Fruit fly (Drosophila melanogaster) whole organism, embryonic: ENCODE measurements around the gene CG7492.

Experiments
- Atf6 ChIP-seq: fragments of 200-800 bp; sonication (Bioruptor generic); IDR thresholded peaks from 2 replicates; pipeline ENCODE4 v1.3.6; 2022; ENCODE audit warnings: missing biosample characterization, missing genetic modification characterization
- CG10267 ChIP-seq: fragments of 200-800 bp; sonication (Bioruptor generic); optimal IDR thresholded peaks from 2 replicates; lab custom pipeline; 2018; ENCODE audit warnings: missing biosample characterization, mild to moderate bottlenecking, missing genetic modification characterization, moderate library complexity
- CG12071 ChIP-seq: fragments of 200-800 bp; sonication (Bioruptor generic); optimal IDR thresholded peaks from 3 replicates; lab custom pipeline; 2018; ENCODE audit warnings: missing biosample characterization, mild to moderate bottlenecking, missing genetic modification characterization
- CG12391 ChIP-seq: fragments of 200-800 bp; sonication (Bioruptor generic); optimal IDR thresholded peaks from 3 replicates; lab custom pipeline; 2018; ENCODE audit warnings: missing biosample characterization, mild to moderate bottlenecking, missing genetic modification characterization, moderate library complexity
- CG15479 ChIP-seq: fragments of 200-800 bp; sonication (Bioruptor generic); optimal IDR thresholded peaks from 3 replicates; lab custom pipeline; 2019; ENCODE audit warnings: missing biosample characterization, mild to moderate bottlenecking, missing genetic modification characterization, moderate library complexity
- CG15696 ChIP-seq: fragments of 200-800 bp; sonication (Bioruptor generic); optimal IDR thresholded peaks from 2 replicates; lab custom pipeline; 2019; ENCODE audit warnings: missing biosample characterization, mild to moderate bottlenecking, missing genetic modification characterization, moderate library complexity
- CG1602 ChIP-seq: fragments of 200-800 bp; sonication (Bioruptor generic); optimal IDR thresholded peaks from 3 replicates; lab custom pipeline; 2016; ENCODE audit warnings: missing biosample characterization, missing genetic modification characterization
- CG18764 ChIP-seq: fragments of 200-800 bp; sonication (Bioruptor generic); optimal IDR thresholded peaks from 3 replicates; lab custom pipeline; 2016; ENCODE audit warnings: missing biosample characterization, missing genetic modification characterization
- CG2678 ChIP-seq: fragments of 200-800 bp; sonication (Bioruptor generic); optimal IDR thresholded peaks from 3 replicates; lab custom pipeline; 2019; ENCODE audit warnings: missing biosample characterization, mild to moderate bottlenecking, missing genetic modification characterization, moderate library complexity
- CG30431 ChIP-seq: fragments of 200-800 bp; sonication (Bioruptor generic); optimal IDR thresholded peaks from 2 replicates; lab custom pipeline; 2017; ENCODE audit warnings: missing biosample characterization, missing genetic modification characterization
- CG43689 ChIP-seq: fragments of 200-800 bp; sonication (Bioruptor generic); IDR thresholded peaks from 2 replicates; pipeline ENCODE4 v1.3.6; 2022; ENCODE audit warnings: missing biosample characterization, missing genetic modification characterization
- CG4854 ChIP-seq: fragments of 200-800 bp; sonication (Bioruptor generic); optimal IDR thresholded peaks from 2 replicates; lab custom pipeline; 2016; ENCODE audit warnings: missing biosample characterization, missing genetic modification characterization, inconsistent platforms
- CG6854 ChIP-seq: fragments of 200-800 bp; sonication (Bioruptor generic); optimal IDR thresholded peaks from 3 replicates; lab custom pipeline; 2017; ENCODE audit warnings: missing biosample characterization, mild to moderate bottlenecking, missing genetic modification characterization
- CG7839 ChIP-seq: fragments of 200-800 bp; sonication (Bioruptor generic); optimal IDR thresholded peaks from 3 replicates; lab custom pipeline; 2018; ENCODE audit warnings: missing biosample characterization, mild to moderate bottlenecking, missing genetic modification characterization, moderate library complexity
- CG8281 ChIP-seq: fragments of 200-800 bp; sonication (Bioruptor generic); optimal IDR thresholded peaks from 2 replicates; lab custom pipeline; 2018; ENCODE audit warnings: missing biosample characterization, mild to moderate bottlenecking, missing genetic modification characterization, moderate library complexity
- CG8944 ChIP-seq: fragments of 200-800 bp; sonication (Bioruptor generic); optimal IDR thresholded peaks from 3 replicates; lab custom pipeline; 2016; ENCODE audit warnings: missing biosample characterization, missing genetic modification characterization
- CoRest ChIP-seq: fragments of 200-800 bp; sonication (Bioruptor generic); optimal IDR thresholded peaks from 3 replicates; lab custom pipeline; 2018; ENCODE audit warnings: missing biosample characterization, mild to moderate bottlenecking, missing genetic modification characterization, moderate library complexity
- Dad ChIP-seq: fragments of 200-800 bp; sonication (Bioruptor generic); optimal IDR thresholded peaks from 3 replicates; lab custom pipeline; 2016; ENCODE audit warnings: missing biosample characterization, missing genetic modification characterization
- HHEX ChIP-seq: fragments of 200-800 bp; sonication (Bioruptor generic); optimal IDR thresholded peaks from 3 replicates; lab custom pipeline; 2017; ENCODE audit warnings: missing biosample characterization, mild to moderate bottlenecking, missing genetic modification characterization, missing genetic modification reagents
- HLH54F ChIP-seq: fragments of 200-800 bp; sonication (Bioruptor generic); optimal IDR thresholded peaks from 3 replicates; lab custom pipeline; 2016; ENCODE audit warnings: missing biosample characterization, missing genetic modification characterization
- Hr51 ChIP-seq, 2 experiments: fragments of 200-800 bp; sonication (Bioruptor generic); optimal IDR thresholded peaks; 2 replicates in 1 of 2; 3 replicates in 1 of 2; lab custom pipeline; 2016 to 2018; ENCODE audit warnings: missing biosample characterization in 2 of 2, missing genetic modification characterization in 2 of 2, mild to moderate bottlenecking in 1 of 2, moderate library complexity in 1 of 2
- Myb ChIP-seq: fragments of 200-800 bp; sonication (Bioruptor generic); optimal IDR thresholded peaks from 2 replicates; lab custom pipeline; 2016; ENCODE audit warnings: missing biosample characterization, missing genetic modification characterization
- NFAT ChIP-seq: fragments of 200-800 bp; sonication (Bioruptor generic); IDR thresholded peaks from 2 replicates; pipeline ENCODE4 v1.3.6; 2022; ENCODE audit warnings: missing biosample characterization, missing genetic modification characterization
- Nf-YA ChIP-seq: fragments of 200-800 bp; sonication (Bioruptor generic); IDR thresholded peaks from 2 replicates; pipeline ENCODE4 v1.3.6; 2022; ENCODE audit warnings: missing biosample characterization, missing genetic modification characterization
- Oaz ChIP-seq: fragments of 200-800 bp; sonication (Bioruptor generic); IDR thresholded peaks from 2 replicates; pipeline ENCODE4 v1.3.6; 2022; ENCODE audit warnings: missing biosample characterization, missing genetic modification characterization
- Oli ChIP-seq: fragments of 200-800 bp; sonication (Bioruptor generic); optimal IDR thresholded peaks from 2 replicates; lab custom pipeline; 2018; ENCODE audit warnings: missing biosample characterization, mild to moderate bottlenecking, missing genetic modification characterization, moderate library complexity
- Rfx ChIP-seq: fragments of 200-800 bp; sonication (Bioruptor generic); IDR thresholded peaks from 2 replicates; pipeline ENCODE4 v1.3.6; 2022; ENCODE audit warnings: missing biosample characterization, missing genetic modification characterization
- bbx ChIP-seq: fragments of 200-800 bp; sonication (Bioruptor generic); IDR thresholded peaks from 2 replicates; pipeline ENCODE4 v1.3.6; 2022; ENCODE audit warnings: missing biosample characterization, missing genetic modification characterization; ENCODE audit not compliant: partially characterized antibody
- cato ChIP-seq: fragments of 200-800 bp; sonication (Bioruptor generic); optimal IDR thresholded peaks from 2 replicates; lab custom pipeline; 2016; ENCODE audit warnings: missing biosample characterization, missing genetic modification characterization, borderline replicate concordance
- chif ChIP-seq, 2 experiments: fragments of 200-800 bp; sonication (Bioruptor generic); optimal IDR thresholded peaks; 3 replicates each; lab custom pipeline; 2016; ENCODE audit warnings: missing biosample characterization in 2 of 2, missing genetic modification characterization in 2 of 2
- crc ChIP-seq: fragments of 200-800 bp; sonication (Bioruptor generic); optimal IDR thresholded peaks from 2 replicates; lab custom pipeline; 2016; ENCODE audit warnings: missing biosample characterization, missing genetic modification characterization
- da ChIP-seq: fragments of 200-800 bp; sonication (Bioruptor generic); optimal IDR thresholded peaks from 2 replicates; lab custom pipeline; 2016; ENCODE audit warnings: missing biosample characterization, missing genetic modification characterization
- dpn ChIP-seq, 2 experiments: fragments of 200-800 bp; sonication (Bioruptor generic); optimal IDR thresholded peaks; 3 replicates each; lab custom pipeline; 2016; ENCODE audit warnings: missing biosample characterization in 2 of 2, missing genetic modification characterization in 2 of 2
- gfzf ChIP-seq: fragments of 200-800 bp; sonication (Bioruptor generic); optimal IDR thresholded peaks from 2 replicates; lab custom pipeline; 2016; ENCODE audit warnings: missing biosample characterization, mild to moderate bottlenecking, missing genetic modification characterization, moderate library complexity
- ind ChIP-seq: fragments of 200-800 bp; sonication (Bioruptor generic); optimal IDR thresholded peaks from 3 replicates; lab custom pipeline; 2016; ENCODE audit warnings: missing biosample characterization, missing genetic modification characterization
- jumu ChIP-seq: fragments of 200-800 bp; sonication (Bioruptor generic); optimal IDR thresholded peaks from 3 replicates; lab custom pipeline; 2016; ENCODE audit warnings: missing biosample characterization, missing genetic modification characterization
- lab ChIP-seq: fragments of 200-800 bp; sonication (Bioruptor generic); optimal IDR thresholded peaks from 3 replicates; lab custom pipeline; 2017; ENCODE audit warnings: missing biosample characterization, missing genetic modification characterization, mild to moderate bottlenecking, moderate library complexity, missing genetic modification reagents
- lola ChIP-seq, 3 experiments: fragments of >200 bp in 2 of 3; fragments of 200-800 bp in 1 of 3; sonication (Bioruptor generic) in 1 of 3; optimal IDR thresholded peaks; 2 replicates each; lab custom pipeline; 2017 to 2019; ENCODE audit warnings: missing biosample characterization in 3 of 3, missing genetic modification characterization in 3 of 3, mild to moderate bottlenecking in 1 of 3, moderate library complexity in 1 of 3
- nmo ChIP-seq: fragments of 200-800 bp; sonication (Bioruptor generic); optimal IDR thresholded peaks from 2 replicates; lab custom pipeline; 2018; ENCODE audit warnings: missing biosample characterization, mild to moderate bottlenecking, missing genetic modification characterization, moderate library complexity
- nom ChIP-seq: fragments of 200-800 bp; sonication (Bioruptor generic); optimal IDR thresholded peaks from 2 replicates; lab custom pipeline; 2017; ENCODE audit warnings: missing biosample characterization, missing genetic modification characterization, mild to moderate bottlenecking, moderate library complexity, missing genetic modification reagents
- ranshi ChIP-seq: fragments of 200-800 bp; sonication (Bioruptor generic); IDR thresholded peaks from 2 replicates; pipeline ENCODE4 v1.3.6; 2022; ENCODE audit warnings: missing biosample characterization, missing genetic modification characterization
- row ChIP-seq: fragments of 200-800 bp; sonication (Bioruptor generic); IDR thresholded peaks from 3 replicates; pipeline ENCODE4 v1.3.6; 2022; ENCODE audit warnings: missing biosample characterization, missing genetic modification characterization
- schlank ChIP-seq: fragments of 200-800 bp; sonication (Bioruptor generic); optimal IDR thresholded peaks from 2 replicates; lab custom pipeline; 2018; ENCODE audit warnings: missing biosample characterization, mild to moderate bottlenecking, missing genetic modification characterization
- scrt ChIP-seq: fragments of 200-800 bp; sonication (Bioruptor generic); optimal IDR thresholded peaks from 2 replicates; lab custom pipeline; 2018; ENCODE audit warnings: missing biosample characterization, mild to moderate bottlenecking, missing genetic modification characterization, moderate library complexity
- sd ChIP-seq: fragments of 200-800 bp; sonication (Bioruptor generic); optimal IDR thresholded peaks from 3 replicates; lab custom pipeline; 2018; ENCODE audit warnings: missing biosample characterization, mild to moderate bottlenecking, missing genetic modification characterization, moderate library complexity
- stc ChIP-seq: fragments of 200-800 bp; sonication (Bioruptor generic); IDR thresholded peaks from 2 replicates; pipeline ENCODE4 v1.3.6; 2022; ENCODE audit warnings: missing biosample characterization, missing genetic modification characterization
- tap ChIP-seq: fragments of 200-800 bp; optimal IDR thresholded peaks from 3 replicates; lab custom pipeline; 2019; ENCODE audit warnings: missing biosample characterization, mild to moderate bottlenecking, missing genetic modification characterization, moderate library complexity
- tgo ChIP-seq: fragments of 200-800 bp; sonication (Bioruptor generic); IDR thresholded peaks from 3 replicates; pipeline ENCODE4 v1.3.6; 2022; ENCODE audit warnings: missing biosample characterization, missing genetic modification characterization
- tin ChIP-seq: fragments of 200-800 bp; sonication (Bioruptor generic); optimal IDR thresholded peaks from 3 replicates; lab custom pipeline; 2016; ENCODE audit warnings: missing biosample characterization, missing genetic modification characterization
- ttk ChIP-seq: fragments of 200-800 bp; sonication (Bioruptor generic); IDR thresholded peaks from 2 replicates; pipeline ENCODE4 v2.1.2; 2022; ENCODE audit warnings: missing biosample characterization, missing genetic modification characterization

Gene CG7492

DNA sequence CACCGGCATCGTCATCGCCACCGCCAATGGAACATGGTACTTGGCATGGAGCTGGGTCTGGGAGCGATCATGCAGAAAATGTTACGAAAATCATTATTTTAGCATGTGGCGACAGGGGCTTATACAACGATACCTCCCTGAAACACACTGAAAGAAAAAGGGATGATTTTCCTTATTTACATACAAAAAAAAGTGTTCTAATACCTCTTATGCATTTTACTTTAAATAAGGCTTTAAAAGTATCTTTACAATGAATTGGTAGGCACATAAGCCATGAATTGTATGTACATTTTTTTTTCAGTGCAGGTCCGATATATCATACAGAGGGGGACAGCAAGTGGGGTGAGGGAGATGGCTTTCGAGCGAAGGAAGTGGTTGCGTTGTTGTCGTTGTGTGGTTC lies 40.3 kb downstream of the CG7492 start (continued):
- TF ChIP-seq Atf6 (GFP tag; lab: Robert Waterston, UW) (peak; percentile 31; the same call in 1 of the 2 replicates), CG30431 (GFP tag; lab: Kevin White, UChicago) (peak; percentile 9), ind (GFP tag; lab: Kevin White, UChicago) (peak; percentile 62), CG6854 (GFP tag; lab: Kevin White, UChicago) (no peak), CG18764 (GFP tag; lab: Kevin White, UChicago) (no peak), Oli (tag; lab: Kevin White, UChicago) (peak; percentile 57), gfzf (GFP tag; lab: Kevin White, UChicago) (no peak), row (GFP tag; lab: Robert Waterston, UW) (peak; percentile 57; the same call in 2 of the 3 replicates), CG12071 (GFP tag; lab: Kevin White, UChicago) (no peak), CG7839 (tag; lab: Kevin White, UChicago) (peak; percentile 56), CG8944 (GFP tag; lab: Kevin White, UChicago) (peak; percentile 2), tgo (peak; percentile 47; the same call in 1 of the 3 replicates), nmo (peak; percentile 46), Rfx (peak; percentile 54; the same call in 1 of the 2 replicates), ttk (GFP tag; lab: Robert Waterston, UW) (peak; percentile 42; the same call in 1 of the 2 replicates), Myb (GFP tag; lab: Kevin White, UChicago) (no peak), bbx (GFP tag; lab: Robert Waterston, UW) (no peak), lab (GFP tag; lab: Kevin White, UChicago) (peak; percentile 45), CG15479 (GFP tag; lab: Kevin White, UChicago) (no peak), sd (tag; lab: Kevin White, UChicago) (no peak), CG4854 (GFP tag; lab: Kevin White, UChicago) (no peak), HHEX (peak; percentile 23), tin (GFP tag; lab: Kevin White, UChicago) (peak; percentile 54), CG15696 (peak; percentile 30), Hr51 (GFP tag; optimal IDR thresholded peaks at IDR 0.05; lab: Kevin White, UChicago) (peak in 1 of 2 experiments; percentile 51), CG1602 (GFP tag; lab: Kevin White, UChicago) (peak; percentile 31), Dad (GFP tag; lab: Kevin White, UChicago) (no peak), CG43689 (GFP tag; lab: Robert Waterston, UW) (no peak), NFAT (GFP tag; lab: Robert Waterston, UW) (no peak), HLH54F (GFP tag; lab: Kevin White, UChicago) (peak; percentile 13), nom (GFP tag; lab: Kevin White, UChicago) (peak; percentile 2), dpn (GFP tag; optimal IDR thresholded peaks at IDR 0.05; lab: Kevin White, UChicago) (peak; percentile 19 to 39), CG10267 (tag; lab: Kevin White, UChicago) (peak; percentile 38), scrt (no peak), Oaz (GFP tag; lab: Robert Waterston, UW) (no peak; the same call in 1 of the 2 replicates), CG12391 (peak; percentile 51), ranshi (GFP tag; lab: Robert Waterston, UW) (peak; percentile 46; the same call in 1 of the 2 replicates), lola (GFP tag; optimal IDR thresholded peaks at IDR 0.05; lab: Kevin White, UChicago) (peak in 1 of 3 experiments; percentile 27), CoRest (tag; lab: Kevin White, UChicago) (peak; percentile 50), stc (GFP tag; lab: Robert Waterston, UW) (no peak), CG2678 (tag; lab: Kevin White, UChicago) (peak; percentile 65), cato (no peak), crc (GFP tag; lab: Kevin White, UChicago) (no peak), jumu (GFP tag; lab: Kevin White, UChicago) (peak; percentile 27), tap (tag; lab: Kevin White, UChicago) (peak; percentile 54), Nf-YA (GFP tag; lab: Robert Waterston, UW) (no peak), schlank (tag; lab: Kevin White, UChicago) (no peak), da (GFP tag; lab: Kevin White, UChicago) (no peak), CG8281 (tag; lab: Kevin White, UChicago) (no peak), chif (GFP tag; optimal IDR thresholded peaks at IDR 0.05; lab: Kevin White, UChicago) (peak; percentile 30 to 46)
